Worm (Caenorhabditis elegans) whole organism, young adult: ENCODE results near the gene R151.10.

Source experiments
- F23B12.7 ChIP-seq: sonication (generic microtip); optimal IDR thresholded peaks from 2 replicates; lab custom pipeline; 2017; ENCODE audit warnings: missing genetic modification characterization, mild to moderate bottlenecking, missing compliant biosample characterization, antibody characterized with exemption, moderate library complexity; ENCODE audit not compliant: insufficient read depth
- F49E8.2 ChIP-seq: sonication (generic microtip); optimal IDR thresholded peaks from 3 replicates; lab custom pipeline; 2017; ENCODE audit warnings: missing genetic modification characterization, mild to moderate bottlenecking, missing compliant biosample characterization, antibody characterized with exemption, moderate library complexity; ENCODE audit not compliant: insufficient read depth
- F55B11.4 ChIP-seq: sonication (generic microtip); optimal IDR thresholded peaks from 2 replicates; lab custom pipeline; 2016; ENCODE audit warnings: missing compliant biosample characterization, missing genetic modification characterization, borderline replicate concordance; ENCODE audit not compliant: insufficient read depth
- Y53F4B.3 ChIP-seq: fragments of 200-800 bp; sonication (Bioruptor generic); IDR thresholded peaks from 2 replicates; pipeline ENCODE4 v1.3.6; 2022; ENCODE audit warnings: missing genetic modification reagents, missing genetic modification characterization, missing compliant biosample characterization
- Y67H2A.10 ChIP-seq: fragments of 200-800 bp; sonication (Bioruptor generic); conservative IDR thresholded peaks from 2 replicates; pipeline ENCODE4 v1.3.6; 2022; ENCODE audit warnings: missing genetic modification reagents, missing genetic modification characterization, missing compliant biosample characterization
- aptf-3 ChIP-seq: fragments of 200-800 bp; sonication (Bioruptor generic); IDR thresholded peaks from 2 replicates; pipeline ENCODE4 v1.3.6; 2022; ENCODE audit warnings: missing genetic modification characterization, missing compliant biosample characterization
- ceh-27 ChIP-seq: fragments of 200-800 bp; sonication (Bioruptor generic); optimal IDR thresholded peaks from 2 replicates; lab custom pipeline; 2018; ENCODE audit warnings: mild to moderate bottlenecking, missing genetic modification characterization, moderate library complexity, missing compliant biosample characterization
- ceh-58 ChIP-seq: fragments of 200-800 bp; sonication (Bioruptor generic); IDR thresholded peaks from 2 replicates; pipeline ENCODE4 v1.3.6; 2022; ENCODE audit warnings: missing genetic modification characterization, missing compliant biosample characterization
- ceh-79 ChIP-seq: sonication (generic microtip); optimal IDR thresholded peaks from 2 replicates; lab custom pipeline; 2017; ENCODE audit warnings: mild to moderate bottlenecking, missing genetic modification characterization, missing compliant biosample characterization
- ceh-91 ChIP-seq: fragments of 200-800 bp; sonication (Bioruptor generic); IDR thresholded peaks from 2 replicates; pipeline ENCODE4 v1.3.6; 2022; ENCODE audit warnings: missing genetic modification reagents, missing genetic modification characterization, missing compliant biosample characterization
- ets-4 ChIP-seq: fragments of 200-800 bp; sonication (Bioruptor generic); optimal IDR thresholded peaks from 2 replicates; lab custom pipeline; 2018; ENCODE audit warnings: mild to moderate bottlenecking, missing genetic modification characterization, missing compliant biosample characterization
- hmg-1.2 ChIP-seq: fragments of 200-800 bp; sonication (Bioruptor generic); IDR thresholded peaks from 2 replicates; pipeline ENCODE4 v1.3.6; 2022; ENCODE audit warnings: missing genetic modification reagents, missing genetic modification characterization, missing compliant biosample characterization
- hsf-1 ChIP-seq: fragments of 200-800 bp; sonication (Bioruptor generic); IDR thresholded peaks from 2 replicates; pipeline ENCODE4 v1.3.6; 2022; ENCODE audit warnings: missing genetic modification reagents, missing genetic modification characterization, missing compliant biosample characterization
- let-526 ChIP-seq: fragments of 200-800 bp; sonication (Bioruptor generic); IDR thresholded peaks from 2 replicates; pipeline ENCODE4 v1.3.6; 2022; ENCODE audit warnings: missing genetic modification reagents, missing genetic modification characterization, missing compliant biosample characterization
- lin-35 ChIP-seq, 3 experiments: fragments of 150-350 bp in 2 of 3; sonication (generic microtip) in 1 of 3; optimal IDR thresholded peaks; 2 replicates each; lab custom pipeline; 2014 to 2018; ENCODE audit warnings: missing biosample characterization in 3 of 3, missing genetic modification characterization in 3 of 3, missing genetic modification reagents in 3 of 3
- lin-40 ChIP-seq: sonication (generic microtip); optimal IDR thresholded peaks from 2 replicates; lab custom pipeline; 2016; ENCODE audit warnings: missing genetic modification characterization, mild to moderate bottlenecking, missing compliant biosample characterization, missing genotype, missing genetic modification reagents
- lin-54 ChIP-seq: fragments of 200-800 bp; sonication (Bioruptor generic); optimal IDR thresholded peaks from 2 replicates; lab custom pipeline; 2018; ENCODE audit warnings: mild to moderate bottlenecking, missing genetic modification characterization, missing compliant biosample characterization
- lsl-1 ChIP-seq: fragments of 200-800 bp; sonication (Bioruptor generic); optimal IDR thresholded peaks from 2 replicates; lab custom pipeline; 2018; ENCODE audit warnings: mild to moderate bottlenecking, missing genetic modification characterization, moderate library complexity, missing compliant biosample characterization
- madf-10 ChIP-seq: sonication (generic microtip); optimal IDR thresholded peaks from 2 replicates; lab custom pipeline; 2016; ENCODE audit warnings: mild to moderate bottlenecking, missing genetic modification characterization, missing compliant biosample characterization
- madf-3 ChIP-seq: fragments of 200-800 bp; sonication (Bioruptor generic); IDR thresholded peaks from 2 replicates; pipeline ENCODE4 v1.3.6; 2022; ENCODE audit warnings: missing genetic modification reagents, missing genetic modification characterization, missing compliant biosample characterization
- mxl-1 ChIP-seq: sonication (generic microtip); optimal IDR thresholded peaks from 2 replicates; lab custom pipeline; 2016; ENCODE audit warnings: missing genetic modification characterization, missing compliant biosample characterization
- nfya-1 ChIP-seq: sonication (generic microtip); optimal IDR thresholded peaks from 2 replicates; lab custom pipeline; 2017; ENCODE audit warnings: antibody characterized with exemption, missing compliant biosample characterization, missing genetic modification characterization, borderline replicate concordance; ENCODE audit not compliant: insufficient read depth
- nhr-80 ChIP-seq: sonication (generic microtip); optimal IDR thresholded peaks from 2 replicates; lab custom pipeline; 2016; ENCODE audit warnings: missing genetic modification characterization, missing compliant biosample characterization
- rcor-1 ChIP-seq: fragments of 200-800 bp; sonication (Bioruptor generic); IDR thresholded peaks from 2 replicates; pipeline ENCODE4 v1.3.6; 2022; ENCODE audit warnings: missing genetic modification reagents, missing genetic modification characterization, missing compliant biosample characterization
- rpc-1 ChIP-seq, 2 experiments: fragments of 150-350 bp in 1 of 2; sonication (generic microtip) in 1 of 2; optimal IDR thresholded peaks; 2 replicates each; lab custom pipeline; 2014 to 2018; ENCODE audit warnings: missing biosample characterization in 1 of 2, missing genetic modification characterization in 1 of 2, missing genetic modification reagents in 1 of 2, missing genotype in 1 of 2
- tlf-1 ChIP-seq: fragments of 200-800 bp; sonication (Bioruptor generic); optimal IDR thresholded peaks from 2 replicates; lab custom pipeline; 2018; ENCODE audit warnings: mild to moderate bottlenecking, missing genetic modification characterization, missing compliant biosample characterization
- unc-62 ChIP-seq: fragments of 150-350 bp; optimal IDR thresholded peaks from 2 replicates; lab custom pipeline; 2014; ENCODE audit warnings: missing biosample characterization, missing genetic modification reagents, missing genetic modification characterization
- ztf-18 ChIP-seq: sonication (generic microtip); optimal IDR thresholded peaks from 2 replicates; lab custom pipeline; 2016; ENCODE audit warnings: missing genotype, mild to moderate bottlenecking, missing genetic modification characterization, missing compliant biosample characterization
- ztf-25 ChIP-seq: fragments of 200-800 bp; sonication (Bioruptor generic); IDR thresholded peaks from 2 replicates; pipeline ENCODE4 v1.3.6; 2022; ENCODE audit warnings: missing genetic modification reagents, missing genetic modification characterization, missing compliant biosample characterization
- ztf-6 ChIP-seq: fragments of 200-800 bp; sonication (Bioruptor generic); IDR thresholded peaks from 2 replicates; pipeline ENCODE4 v1.3.6; 2022; ENCODE audit warnings: missing genetic modification reagents, missing genetic modification characterization, missing compliant biosample characterization

The R151.10 gene

ce11 chrIII:7234148-7234547 lies 3.4 kb upstream of the R151.10 start, which contains the start of gene ndus-8 (continued):
- TF ChIP-seq F23B12.7, result peak; percentile 12

ce11 chrIII:7232782-7233181 lies 2.0 kb upstream of the R151.10 start, which contains the start of gene adr-2:
TSS of gene adr-2 (minus strand) at chrIII:7232882.
- TF ChIP-seq lsl-1 (GFP tag; lab: Kevin White, UChicago), result no peak
- peak; percentile 10 for TF ChIP-seq ztf-18 (tag; lab: Kevin White, UChicago)
- TF ChIP-seq madf-10, result no peak
- no peak for TF ChIP-seq Y67H2A.10 (GFP tag; lab: Robert Waterston, UW)

ce11 chrIII:7229687-7230086 lies 1.1 kb downstream of the R151.10 start, which contains the start of gene R151.8:
TSS of gene R151.8 (minus strand) at chrIII:7229787.
- no peak for TF ChIP-seq ceh-58 (GFP tag; lab: Robert Waterston, UW)
- TF ChIP-seq aptf-3 (GFP tag; lab: Robert Waterston, UW), result no peak
- TF ChIP-seq ceh-27 (GFP tag; lab: Kevin White, UChicago), result no peak
- no peak for TF ChIP-seq lin-40
- no peak for TF ChIP-seq hsf-1 (GFP tag; lab: Robert Waterston, UW)

ce11 chrIII:7226607-7227006 lies 4.1 kb downstream of the R151.10 start, which contains the start of gene hsp-75:
TSS of gene hsp-75 (minus strand) at chrIII:7226707.
- TF ChIP-seq let-526, result no peak
- TF ChIP-seq hmg-1.2 (GFP tag; lab: Robert Waterston, UW), result no peak
- no peak for TF ChIP-seq F55B11.4 (tag; lab: Kevin White, UChicago)
- no peak for TF ChIP-seq nfya-1 (tag; lab: Kevin White, UChicago)
- TF ChIP-seq nhr-80 (tag; lab: Kevin White, UChicago), result no peak
- TF ChIP-seq unc-62 (GFP tag; lab: Kevin White, UChicago), result no peak
- TF ChIP-seq rcor-1 (GFP tag; lab: Robert Waterston, UW), result no peak
- no peak for TF ChIP-seq ceh-58 (GFP tag; lab: Robert Waterston, UW)
- no peak for TF ChIP-seq F49E8.2 (tag; lab: Kevin White, UChicago)
- no peak for TF ChIP-seq ets-4 (GFP tag; lab: Kevin White, UChicago)
- no peak for TF ChIP-seq lin-54 (GFP tag; lab: Kevin White, UChicago)
- no peak for TF ChIP-seq Y53F4B.3 (GFP tag; lab: Robert Waterston, UW)
- no peak for TF ChIP-seq ceh-91 (GFP tag; lab: Robert Waterston, UW)
- TF ChIP-seq lsl-1 (GFP tag; lab: Kevin White, UChicago), result no peak
- TF ChIP-seq lin-35 (GFP tag; optimal IDR thresholded peaks at IDR 0.05; lab: Kevin White, UChicago), result no peak
- no peak for TF ChIP-seq ztf-25 (GFP tag; lab: Robert Waterston, UW)
- no peak for TF ChIP-seq rpc-1 (optimal IDR thresholded peaks at IDR 0.05; lab: Kevin White, UChicago)
- TF ChIP-seq rpc-1 (tag; optimal IDR thresholded peaks at IDR 0.05; lab: Kevin White, UChicago), result no peak

ce11 chrIII:7223029-7223428 lies 7.7 kb downstream of the R151.10 start, which contains the start of gene der-2:
TSS of gene der-2 (minus strand) at chrIII:7223129.
- TF ChIP-seq mxl-1 (tag; lab: Kevin White, UChicago), result no peak
- TF ChIP-seq ceh-79, result no peak
- no peak for TF ChIP-seq ztf-6
- TF ChIP-seq madf-3 (GFP tag; lab: Robert Waterston, UW), result no peak
- no peak for TF ChIP-seq tlf-1 (GFP tag; lab: Kevin White, UChicago)
